Worm (Caenorhabditis elegans) whole organism, L1 larva: ENCODE measurements around the gene T20G5.8.

Experiments
- ama-1 ChIP-seq: fragments of 150-350 bp; optimal IDR thresholded peaks from 2 replicates; lab custom pipeline; 2014
- fos-1 ChIP-seq: fragments of 150-350 bp; optimal IDR thresholded peaks from 2 replicates; lab custom pipeline; 2014; ENCODE audit warnings: missing biosample characterization, missing genetic modification characterization
- mep-1 ChIP-seq: fragments of 150-350 bp; optimal IDR thresholded peaks from 2 replicates; lab custom pipeline; 2014; ENCODE audit warnings: missing biosample characterization, missing genetic modification characterization
- nhr-11 ChIP-seq: fragments of 150-350 bp; optimal IDR thresholded peaks from 2 replicates; lab custom pipeline; 2014; ENCODE audit warnings: missing biosample characterization, missing genetic modification characterization
- rnt-1 ChIP-seq: sonication (generic microtip); optimal IDR thresholded peaks from 2 replicates; lab custom pipeline; 2016; ENCODE audit warnings: mild to moderate bottlenecking, missing genetic modification characterization, moderate library complexity, missing compliant biosample characterization

DNA sequence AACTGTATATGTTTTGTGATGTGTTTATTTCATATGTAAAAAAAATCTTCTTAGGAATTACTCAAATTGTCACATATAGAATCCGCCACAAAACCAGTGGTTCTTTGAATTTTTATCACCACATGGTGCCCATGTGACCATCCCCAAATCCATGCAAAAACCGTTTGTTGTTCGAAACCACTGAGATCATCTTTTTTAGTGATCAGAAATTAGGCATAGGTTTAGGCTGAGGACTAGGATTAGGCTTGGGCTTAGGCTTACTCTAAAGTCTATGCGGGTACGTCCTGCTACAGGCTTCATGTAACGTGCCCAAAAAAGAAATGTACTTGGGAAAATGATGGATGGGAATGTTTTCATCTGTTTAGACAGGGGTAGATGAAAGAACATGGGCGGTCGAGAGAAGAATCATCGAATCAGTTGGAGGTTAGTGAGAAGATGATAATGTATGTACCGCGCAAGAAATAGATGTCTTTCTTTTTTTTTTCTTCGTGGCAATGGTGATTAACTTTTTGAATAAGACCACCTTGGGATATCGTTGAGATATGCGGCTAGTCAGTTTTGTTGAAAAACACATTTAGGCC, 37.2 kb downstream of the T20G5.8 start:
- TF ChIP-seq rnt-1 (tag; lab: Kevin White, UChicago) (no peak), mep-1 (tag; lab: Kevin White, UChicago) (no peak), nhr-11 (tag; lab: Kevin White, UChicago) (no peak), ama-1 (lab: Kevin White, UChicago) (no peak), fos-1 (tag; lab: Kevin White, UChicago) (no peak)
